Fruit fly (Drosophila melanogaster) whole organism, prepupa: ENCODE results near the gene CG13724.

ENCODE experiments used
- Blimp-1 ChIP-seq: fragments of 200-800 bp; sonication (Bioruptor generic); optimal IDR thresholded peaks from 3 replicates; lab custom pipeline; 2017; ENCODE audit warnings: missing biosample characterization, missing genetic modification characterization, mild to moderate bottlenecking, moderate library complexity, missing genetic modification reagents
- CG11762 ChIP-seq: fragments of 200-800 bp; sonication (Bioruptor generic); optimal IDR thresholded peaks from 3 replicates; lab custom pipeline; 2016; ENCODE audit warnings: missing biosample characterization, missing genetic modification characterization; ENCODE audit not compliant: insufficient read depth
- CG11902 ChIP-seq: fragments of 200-800 bp; sonication (Bioruptor generic); optimal IDR thresholded peaks from 3 replicates; lab custom pipeline; 2016; ENCODE audit warnings: missing biosample characterization, missing genetic modification characterization
- CG3032 ChIP-seq: fragments of 200-800 bp; optimal IDR thresholded peaks from 2 replicates; lab custom pipeline; 2019; ENCODE audit warnings: missing biosample characterization, mild to moderate bottlenecking, missing genetic modification characterization, moderate library complexity
- CG9139 ChIP-seq: fragments of 200-800 bp; sonication (Bioruptor generic); optimal IDR thresholded peaks from 3 replicates; lab custom pipeline; 2017; ENCODE audit warnings: missing biosample characterization, mild to moderate bottlenecking, missing genetic modification characterization
- Eip93F ChIP-seq: fragments of 200-800 bp; sonication (Bioruptor generic); optimal IDR thresholded peaks from 2 replicates; lab custom pipeline; 2016; ENCODE audit warnings: missing biosample characterization, mild to moderate bottlenecking, missing genetic modification characterization
- Gug ChIP-seq: fragments of 200-800 bp; sonication (Bioruptor generic); IDR thresholded peaks from 2 replicates; pipeline ENCODE4 v1.3.6; 2022; ENCODE audit warnings: missing biosample characterization, missing genetic modification characterization
- Hr39 ChIP-seq: fragments of 200-800 bp; sonication (Bioruptor generic); optimal IDR thresholded peaks from 2 replicates; lab custom pipeline; 2016; ENCODE audit warnings: missing biosample characterization, missing genetic modification characterization
- Lpt ChIP-seq: fragments of 200-800 bp; sonication (Bioruptor generic); optimal IDR thresholded peaks from 3 replicates; lab custom pipeline; 2016; ENCODE audit warnings: missing biosample characterization, missing genetic modification characterization
- Met ChIP-seq: fragments of 200-800 bp; sonication (Bioruptor generic); optimal IDR thresholded peaks from 3 replicates; lab custom pipeline; 2016; ENCODE audit warnings: missing biosample characterization, missing genetic modification characterization
- Sox102F ChIP-seq: fragments of 200-800 bp; sonication (Bioruptor generic); optimal IDR thresholded peaks from 2 replicates; lab custom pipeline; 2016; ENCODE audit warnings: missing biosample characterization, mild to moderate bottlenecking, missing genetic modification characterization
- Sox15 ChIP-seq: fragments of 200-800 bp; sonication (Bioruptor generic); optimal IDR thresholded peaks from 3 replicates; lab custom pipeline; 2016; ENCODE audit warnings: missing biosample characterization, missing genetic modification characterization
- cyc ChIP-seq: fragments of 200-800 bp; sonication (Bioruptor generic); optimal IDR thresholded peaks from 3 replicates; lab custom pipeline; 2016; ENCODE audit warnings: missing biosample characterization, missing genetic modification characterization
- fkh ChIP-seq: fragments of 200-800 bp; sonication (Bioruptor generic); optimal IDR thresholded peaks from 3 replicates; lab custom pipeline; 2017; ENCODE audit warnings: missing biosample characterization, mild to moderate bottlenecking, missing genetic modification characterization, moderate library complexity

dm6 chr3L:17357431-17357830 is 34.8 kb downstream of the CG13724 start:
- TF ChIP-seq Lpt (GFP tag; lab: Kevin White, UChicago) (no peak), Sox15 (GFP tag; lab: Kevin White, UChicago) (no peak), fkh (GFP tag; lab: Kevin White, UChicago) (no peak), Eip93F (no peak), Sox102F (no peak), CG3032 (tag; lab: Kevin White, UChicago) (no peak), Blimp-1 (GFP tag; lab: Kevin White, UChicago) (no peak), Met (GFP tag; lab: Kevin White, UChicago) (no peak), cyc (GFP tag; lab: Kevin White, UChicago) (no peak), CG11902 (GFP tag; lab: Kevin White, UChicago) (no peak), CG9139 (GFP tag; lab: Kevin White, UChicago) (no peak), Hr39 (GFP tag; lab: Kevin White, UChicago) (no peak), CG11762 (GFP tag; lab: Kevin White, UChicago) (no peak), Gug (GFP tag; lab: Robert Waterston, UW) (no peak)
